Fruit fly (Drosophila melanogaster) whole organism, embryonic: ENCODE measurements around the gene Dred.
A peak's percentile ranks its signal among the peaks of the same experiment; 100 is the strongest.

Experiments used
- Antp ChIP-seq: fragments of 200-800 bp; sonication (Bioruptor generic); optimal IDR thresholded peaks from 3 replicates; lab custom pipeline; 2016; ENCODE audit warnings: missing biosample characterization, missing genetic modification characterization
- BtbVII ChIP-seq: fragments of 200-800 bp; sonication (Bioruptor generic); optimal IDR thresholded peaks from 3 replicates; lab custom pipeline; 2017; ENCODE audit warnings: missing biosample characterization, mild to moderate bottlenecking, missing genetic modification characterization
- C15 ChIP-seq: fragments of 200-800 bp; sonication (Bioruptor generic); IDR thresholded peaks from 3 replicates; pipeline ENCODE4 v1.3.6; 2022; ENCODE audit warnings: missing biosample characterization, missing genetic modification characterization
- CG12071 ChIP-seq: fragments of 200-800 bp; sonication (Bioruptor generic); optimal IDR thresholded peaks from 3 replicates; lab custom pipeline; 2018; ENCODE audit warnings: missing biosample characterization, mild to moderate bottlenecking, missing genetic modification characterization
- CG12659 ChIP-seq: fragments of 200-800 bp; sonication (Bioruptor generic); optimal IDR thresholded peaks from 3 replicates; lab custom pipeline; 2017; ENCODE audit warnings: mild to moderate bottlenecking, missing biosample characterization, missing genetic modification reagents, missing genetic modification characterization
- CG15073 ChIP-seq: fragments of 200-800 bp; sonication (Bioruptor generic); optimal IDR thresholded peaks from 2 replicates; lab custom pipeline; 2016; ENCODE audit warnings: missing biosample characterization, missing genetic modification characterization
- CG15269 ChIP-seq: fragments of 200-800 bp; sonication (Bioruptor generic); optimal IDR thresholded peaks from 2 replicates; lab custom pipeline; 2018; ENCODE audit warnings: missing biosample characterization, mild to moderate bottlenecking, missing genetic modification characterization, moderate library complexity
- CG1647 ChIP-seq: fragments of 200-800 bp; sonication (Bioruptor generic); optimal IDR thresholded peaks from 3 replicates; lab custom pipeline; 2016; ENCODE audit warnings: missing biosample characterization, missing genetic modification characterization
- CG17568 ChIP-seq: fragments of 200-800 bp; sonication (Bioruptor generic); optimal IDR thresholded peaks from 2 replicates; lab custom pipeline; 2018; ENCODE audit warnings: missing biosample characterization, mild to moderate bottlenecking, missing genetic modification characterization, moderate library complexity
- CG18599 ChIP-seq: fragments of 200-800 bp; sonication (Bioruptor generic); optimal IDR thresholded peaks from 3 replicates; lab custom pipeline; 2017; ENCODE audit warnings: missing biosample characterization, missing genetic modification characterization, mild to moderate bottlenecking, moderate library complexity, missing genetic modification reagents
- CG2116 ChIP-seq: fragments of 200-800 bp; sonication (Bioruptor generic); optimal IDR thresholded peaks from 3 replicates; lab custom pipeline; 2018; ENCODE audit warnings: missing biosample characterization, mild to moderate bottlenecking, missing genetic modification characterization
- CG2678 ChIP-seq: fragments of 200-800 bp; sonication (Bioruptor generic); optimal IDR thresholded peaks from 3 replicates; lab custom pipeline; 2019; ENCODE audit warnings: missing biosample characterization, mild to moderate bottlenecking, missing genetic modification characterization, moderate library complexity
- CG31365 ChIP-seq: fragments of 200-800 bp; sonication (Bioruptor generic); optimal IDR thresholded peaks from 2 replicates; lab custom pipeline; 2018; ENCODE audit warnings: missing biosample characterization, mild to moderate bottlenecking, missing genetic modification characterization
- CG31388 ChIP-seq: fragments of 200-800 bp; sonication (Bioruptor generic); optimal IDR thresholded peaks from 2 replicates; lab custom pipeline; 2016; ENCODE audit warnings: missing biosample characterization, missing genetic modification characterization
- CG3281 ChIP-seq: fragments of 200-800 bp; sonication (Bioruptor generic); optimal IDR thresholded peaks from 3 replicates; lab custom pipeline; 2017; ENCODE audit warnings: missing biosample characterization, mild to moderate bottlenecking, missing genetic modification characterization
- CG34376 ChIP-seq: fragments of 200-800 bp; sonication (Bioruptor generic); optimal IDR thresholded peaks from 2 replicates; lab custom pipeline; 2018; ENCODE audit warnings: missing biosample characterization, mild to moderate bottlenecking, missing genetic modification characterization
- CG34422 ChIP-seq: fragments of 200-800 bp; sonication (Bioruptor generic); IDR thresholded peaks from 3 replicates; pipeline ENCODE4 v1.3.6; 2022; ENCODE audit warnings: missing biosample characterization, missing genetic modification characterization
- CG4424 ChIP-seq: fragments of 200-800 bp; sonication (Bioruptor generic); optimal IDR thresholded peaks from 3 replicates; lab custom pipeline; 2016; ENCODE audit warnings: missing biosample characterization, missing genetic modification characterization
- CG7928 ChIP-seq: fragments of 200-800 bp; sonication (Bioruptor generic); optimal IDR thresholded peaks from 2 replicates; lab custom pipeline; 2017; ENCODE audit warnings: missing biosample characterization, mild to moderate bottlenecking, missing genetic modification characterization
- CG8290 ChIP-seq, 3 experiments: fragments of 200-800 bp; sonication (Bioruptor generic); optimal IDR thresholded peaks; 2 replicates each; lab custom pipeline; 2016 to 2019; ENCODE audit warnings: missing biosample characterization in 3 of 3, missing genetic modification characterization in 3 of 3, mild to moderate bottlenecking in 2 of 3, moderate library complexity in 1 of 3
- Dfd ChIP-seq, 2 experiments: fragments of >200 bp; optimal IDR thresholded peaks; 2 replicates each; lab custom pipeline; 2017; ENCODE audit warnings: missing biosample characterization in 2 of 2, missing genetic modification characterization in 2 of 2
- Fer1 ChIP-seq: fragments of 200-800 bp; sonication (Bioruptor generic); optimal IDR thresholded peaks from 2 replicates; lab custom pipeline; 2017; ENCODE audit warnings: missing biosample characterization, mild to moderate bottlenecking, missing genetic modification characterization
- HHEX ChIP-seq: fragments of 200-800 bp; sonication (Bioruptor generic); optimal IDR thresholded peaks from 3 replicates; lab custom pipeline; 2017; ENCODE audit warnings: missing biosample characterization, mild to moderate bottlenecking, missing genetic modification characterization, missing genetic modification reagents
- Hmr ChIP-seq: fragments of 200-800 bp; sonication (Bioruptor generic); optimal IDR thresholded peaks from 3 replicates; lab custom pipeline; 2017; ENCODE audit warnings: mild to moderate bottlenecking, missing biosample characterization, missing genetic modification reagents, missing genetic modification characterization
- Hr39 ChIP-seq: fragments of >200 bp; optimal IDR thresholded peaks from 2 replicates; lab custom pipeline; 2017
- Jarid2 ChIP-seq: fragments of 200-800 bp; sonication (Bioruptor generic); optimal IDR thresholded peaks from 3 replicates; lab custom pipeline; 2017; ENCODE audit warnings: mild to moderate bottlenecking, missing biosample characterization, missing genetic modification reagents, missing genetic modification characterization
- PHDP ChIP-seq: fragments of 200-800 bp; sonication (Bioruptor generic); optimal IDR thresholded peaks from 3 replicates; lab custom pipeline; 2018; ENCODE audit warnings: missing biosample characterization, mild to moderate bottlenecking, missing genetic modification characterization, moderate library complexity
- abd-A ChIP-seq: fragments of 200-800 bp; sonication (Bioruptor generic); optimal IDR thresholded peaks from 3 replicates; lab custom pipeline; 2019; ENCODE audit warnings: missing biosample characterization, mild to moderate bottlenecking, missing genetic modification characterization, moderate library complexity
- al ChIP-seq: fragments of 200-800 bp; sonication (Bioruptor generic); IDR thresholded peaks from 2 replicates; pipeline ENCODE4 v1.3.6; 2022; ENCODE audit warnings: missing biosample characterization, missing genetic modification characterization
- cad ChIP-seq: fragments of >200 bp; optimal IDR thresholded peaks from 2 replicates; lab custom pipeline; 2017; ENCODE audit warnings: missing biosample characterization, missing genetic modification characterization
- chinmo ChIP-seq: fragments of 200-800 bp; sonication (Bioruptor generic); IDR thresholded peaks from 4 replicates; pipeline ENCODE4 v1.3.6; 2022; ENCODE audit warnings: missing biosample characterization, missing genetic modification characterization; ENCODE audit not compliant: partially characterized antibody
- crp ChIP-seq, 2 experiments: fragments of 200-800 bp; sonication (Bioruptor generic); optimal IDR thresholded peaks; 2 replicates in 1 of 2; 3 replicates in 1 of 2; lab custom pipeline; 2017; ENCODE audit warnings: missing biosample characterization in 2 of 2, missing genetic modification characterization in 2 of 2, mild to moderate bottlenecking in 1 of 2, moderate library complexity in 1 of 2
- exex ChIP-seq: fragments of 200-800 bp; sonication (Bioruptor generic); optimal IDR thresholded peaks from 4 replicates; lab custom pipeline; 2018; ENCODE audit warnings: missing biosample characterization, mild to moderate bottlenecking, missing genetic modification characterization, moderate library complexity
- gem ChIP-seq: fragments of 200-800 bp; sonication (Bioruptor generic); optimal IDR thresholded peaks from 2 replicates; lab custom pipeline; 2019; ENCODE audit warnings: missing biosample characterization, mild to moderate bottlenecking, missing genetic modification characterization, moderate library complexity
- lab ChIP-seq: fragments of 200-800 bp; sonication (Bioruptor generic); optimal IDR thresholded peaks from 3 replicates; lab custom pipeline; 2017; ENCODE audit warnings: missing biosample characterization, missing genetic modification characterization, mild to moderate bottlenecking, moderate library complexity, missing genetic modification reagents
- nerfin-1 ChIP-seq: fragments of 200-800 bp; sonication (Bioruptor generic); optimal IDR thresholded peaks from 3 replicates; lab custom pipeline; 2019; ENCODE audit warnings: missing biosample characterization, mild to moderate bottlenecking, missing genetic modification characterization, moderate library complexity
- sd ChIP-seq: fragments of 200-800 bp; sonication (Bioruptor generic); optimal IDR thresholded peaks from 3 replicates; lab custom pipeline; 2018; ENCODE audit warnings: missing biosample characterization, mild to moderate bottlenecking, missing genetic modification characterization, moderate library complexity
- sens ChIP-seq: fragments of 200-800 bp; sonication (Bioruptor generic); peaks from one replicate; lab custom pipeline; 2016; ENCODE audit warnings: missing biosample characterization, missing genetic modification characterization
- sisA ChIP-seq: fragments of 200-800 bp; sonication (Bioruptor generic); IDR thresholded peaks from 2 replicates; pipeline ENCODE4 v1.3.6; 2022; ENCODE audit warnings: missing biosample characterization, missing genetic modification characterization
- sna ChIP-seq: fragments of 200-800 bp; sonication (Bioruptor generic); IDR thresholded peaks from 2 replicates; pipeline ENCODE4 v1.3.6; 2022; ENCODE audit warnings: missing biosample characterization, missing genetic modification characterization; ENCODE audit not compliant: partially characterized antibody
- unpg ChIP-seq: fragments of 200-800 bp; sonication (Bioruptor generic); optimal IDR thresholded peaks from 3 replicates; lab custom pipeline; 2018; ENCODE audit warnings: missing biosample characterization, mild to moderate bottlenecking, missing genetic modification characterization, moderate library complexity
- wek ChIP-seq: fragments of 200-800 bp; sonication (Bioruptor generic); optimal IDR thresholded peaks from 3 replicates; lab custom pipeline; 2018; ENCODE audit warnings: missing biosample characterization, mild to moderate bottlenecking, missing genetic modification characterization, moderate library complexity

Dred gene

dm6 chr3L:19495991-19496588, 47.9 kb downstream of the Dred start (continued):
- peak; percentile 36 for TF ChIP-seq Fer1
- TF ChIP-seq lab (GFP tag; lab: Kevin White, UChicago): peak; percentile 21
- peak; percentile 11 for TF ChIP-seq BtbVII (GFP tag; lab: Kevin White, UChicago)
- peak; percentile 32 for TF ChIP-seq wek (GFP tag; lab: Kevin White, UChicago)
- TF ChIP-seq PHDP (tag; lab: Kevin White, UChicago): peak; percentile 11
- no peak for TF ChIP-seq CG15073 (GFP tag; lab: Kevin White, UChicago)
- peak; percentile 7 for TF ChIP-seq Hmr (GFP tag; lab: Kevin White, UChicago)
- no peak for TF ChIP-seq nerfin-1 (tag; lab: Kevin White, UChicago)
- TF ChIP-seq Antp: no peak
- no peak for TF ChIP-seq al (GFP tag; lab: Robert Waterston, UW)
- no peak for TF ChIP-seq Dfd (GFP tag; optimal IDR thresholded peaks at IDR 0.05; lab: Kevin White, UChicago)
- TF ChIP-seq sisA (GFP tag; lab: Robert Waterston, UW): no peak
- no peak for TF ChIP-seq CG1647 (GFP tag; lab: Kevin White, UChicago)
- TF ChIP-seq CG8290 (GFP tag; optimal IDR thresholded peaks at IDR 0.05; lab: Kevin White, UChicago): no peak
- TF ChIP-seq CG8290 (tag; optimal IDR thresholded peaks at IDR 0.05; lab: Kevin White, UChicago): peak in 1 of 2 experiments; percentile 21
- no peak for TF ChIP-seq crp (GFP tag; optimal IDR thresholded peaks at IDR 0.05; lab: Kevin White, UChicago)
- no peak for TF ChIP-seq abd-A (tag; lab: Kevin White, UChicago)
- TF ChIP-seq unpg (GFP tag; lab: Kevin White, UChicago): peak; percentile 12
- peak; percentile 2 for TF ChIP-seq CG12659 (GFP tag; lab: Kevin White, UChicago)
- TF ChIP-seq sd: peak; percentile 24
- TF ChIP-seq chinmo: 0 out of 4 replicates have a peak, but pooled peaks have one; percentile 23
- peak; percentile 0 for TF ChIP-seq CG31365 (tag; lab: Kevin White, UChicago)
- TF ChIP-seq C15 (GFP tag; lab: Robert Waterston, UW): no peak
- peak; percentile 30 for TF ChIP-seq sens (GFP tag; lab: Kevin White, UChicago)
- TF ChIP-seq CG4424 (GFP tag; lab: Kevin White, UChicago): no peak
- no peak for TF ChIP-seq CG7928 (GFP tag; lab: Kevin White, UChicago)
- no peak for TF ChIP-seq CG2116
- no peak for TF ChIP-seq cad (GFP tag; lab: Kevin White, UChicago)
- TF ChIP-seq CG12071: peak; percentile 41
- TF ChIP-seq HHEX (GFP tag; lab: Kevin White, UChicago): peak; percentile 22
- TF ChIP-seq CG17568: peak; percentile 15
- peak; percentile 14 for TF ChIP-seq CG3281 (GFP tag; lab: Kevin White, UChicago)
- no peak for TF ChIP-seq Jarid2 (GFP tag; lab: Kevin White, UChicago)
- TF ChIP-seq CG18599 (GFP tag; lab: Kevin White, UChicago): peak; percentile 10
- peak; percentile 19 for TF ChIP-seq CG15269 (tag; lab: Kevin White, UChicago)
- no peak for TF ChIP-seq CG34422
- TF ChIP-seq gem (tag; lab: Kevin White, UChicago): peak; percentile 26
- no peak for TF ChIP-seq sna (GFP tag; lab: Robert Waterston, UW)
- TF ChIP-seq CG34376: peak; percentile 63
- peak; percentile 46 for TF ChIP-seq exex (tag; lab: Kevin White, UChicago)
- TF ChIP-seq CG2678 (tag; lab: Kevin White, UChicago): peak; percentile 46
- TF ChIP-seq CG31388 (GFP tag; lab: Kevin White, UChicago): no peak
- TF ChIP-seq Hr39 (lab: Kevin White, UChicago): no peak
